Worm (Caenorhabditis elegans): ENCODE results near the gene sre-35.

The sre-35 gene

DNA sequence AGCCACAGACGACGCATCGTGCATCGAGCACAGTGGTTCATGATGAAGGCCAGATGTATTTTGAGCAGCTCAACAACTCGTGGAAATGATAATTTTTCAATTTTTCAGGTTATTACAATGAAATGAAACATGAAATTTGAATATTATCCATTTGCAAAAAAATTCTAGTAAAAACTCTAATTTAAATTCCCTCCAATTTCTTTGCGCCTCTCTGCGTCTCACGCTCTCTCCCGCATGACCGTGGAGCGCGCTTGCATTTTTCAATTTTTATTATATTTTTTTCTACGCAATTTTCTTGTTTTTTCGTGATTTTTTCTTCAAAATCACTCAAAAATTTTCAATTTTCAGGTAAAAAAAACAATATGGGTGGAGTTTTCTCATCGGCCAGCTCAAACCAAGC, 6.8 kb upstream of the sre-35 start, which contains the start of gene tag-281 (continued):
- TF ChIP-seq mep-1 (tag; optimal IDR thresholded peaks at IDR 0.05) (peak; percentile 91), dpl-1 (GFP tag; optimal IDR thresholded peaks at IDR 0.05) (peak; percentile 98 to 99 (median 98)), aha-1 (tag; optimal IDR thresholded peaks at IDR 0.05) (peak; percentile 74), fkh-10 (GFP tag; optimal IDR thresholded peaks at IDR 0.05) (peak; percentile 48), nhr-28 (tag; optimal IDR thresholded peaks at IDR 0.05) (no peak), nhr-76 (tag; optimal IDR thresholded peaks at IDR 0.05) (no peak), unc-130 (tag; optimal IDR thresholded peaks at IDR 0.05) (peak; percentile 70), nhr-19 (GFP tag; conservative IDR thresholded peaks at IDR 0.05) (peak; percentile 89), tlp-1 (tag; optimal IDR thresholded peaks at IDR 0.05) (no peak), ceh-63 (GFP tag; optimal IDR thresholded peaks at IDR 0.05) (no peak), pag-3 (tag; optimal IDR thresholded peaks at IDR 0.05; ENCODE audit: borderline replicate concordance, insufficient read depth) (peak; percentile 3), ama-1 (optimal IDR thresholded peaks at IDR 0.05) (no peak), grh-1 (GFP tag; IDR thresholded peaks at IDR 0.05) (peak; percentile 86), fkh-8 (tag; optimal IDR thresholded peaks at IDR 0.05) (peak; percentile 87), sptf-1 (tag; optimal IDR thresholded peaks at IDR 0.05) (no peak), elt-3 (tag; optimal IDR thresholded peaks at IDR 0.05) (peak in 2 of 6 experiments; percentile 74 to 86), C04F5.9 (tag; optimal IDR thresholded peaks at IDR 0.05) (peak; percentile 67), alr-1 (tag; optimal IDR thresholded peaks at IDR 0.05; ENCODE audit: borderline replicate concordance) (no peak), sox-4 (tag; optimal IDR thresholded peaks at IDR 0.05) (peak; percentile 45), dsc-1 (tag; optimal IDR thresholded peaks at IDR 0.05) (peak; percentile 84), C34B4.2 (tag; optimal IDR thresholded peaks at IDR 0.05) (no peak), hlh-17 (GFP tag; optimal IDR thresholded peaks at IDR 0.05; ENCODE audit: borderline replicate concordance) (no peak), unc-98 (GFP tag; IDR thresholded peaks at IDR 0.05) (peak; percentile 36; the same call in 1 of the 2 replicates), ceh-82 (tag; optimal IDR thresholded peaks at IDR 0.05) (peak; percentile 80 to 93 (median 89)), nhr-47 (tag; optimal IDR thresholded peaks at IDR 0.05) (peak; percentile 93), lin-15B (tag; optimal IDR thresholded peaks at IDR 0.05) (peak; percentile 88), nhr-11 (tag; optimal IDR thresholded peaks at IDR 0.05) (peak; percentile 71), nhr-20 (tag; optimal IDR thresholded peaks at IDR 0.05) (peak; percentile 89), isw-1 (GFP tag; IDR thresholded peaks at IDR 0.05) (peak; percentile 87), hpl-2 (GFP tag; optimal IDR thresholded peaks at IDR 0.05) (no peak), egl-13 (tag; optimal IDR thresholded peaks at IDR 0.05) (peak; percentile 72), C16A3.4 (tag; optimal IDR thresholded peaks at IDR 0.05) (peak; percentile 69), ztf-11 (tag; optimal IDR thresholded peaks at IDR 0.05) (peak in 1 of 2 experiments; percentile 28), rnt-1 (tag; optimal IDR thresholded peaks at IDR 0.05) (peak; percentile 91), lin-35 (GFP tag; optimal IDR thresholded peaks at IDR 0.05) (peak; percentile 99), skn-1 (tag; optimal IDR thresholded peaks at IDR 0.05) (peak; percentile 84), efl-3 (GFP tag; optimal IDR thresholded peaks at IDR 0.05) (no peak), irx-1 (tag; optimal IDR thresholded peaks at IDR 0.05) (peak; percentile 75), blmp-1 (tag; optimal IDR thresholded peaks at IDR 0.05) (peak; percentile 65), vab-15 (tag; optimal IDR thresholded peaks at IDR 0.05) (peak; percentile 53), snu-23 (GFP tag; optimal IDR thresholded peaks at IDR 0.05) (peak; percentile 91), nhr-85 (tag) (peak; percentile 93), lin-13 (GFP tag; optimal IDR thresholded peaks at IDR 0.05) (peak; percentile 86), nhr-84 (tag; optimal IDR thresholded peaks at IDR 0.05) (no peak), ceh-8 (GFP tag; optimal IDR thresholded peaks at IDR 0.05) (peak; percentile 62), lir-3 (tag; optimal IDR thresholded peaks at IDR 0.05; ENCODE audit: poor library complexity) (peak; percentile 57), elt-2 (tag; optimal IDR thresholded peaks at IDR 0.05) (peak; percentile 48), swsn-7 (tag; optimal IDR thresholded peaks at IDR 0.05) (peak; percentile 87), nhr-237 (tag; optimal IDR thresholded peaks at IDR 0.05) (no peak), lin-14 (GFP tag; optimal IDR thresholded peaks at IDR 0.05) (peak; percentile 89), ces-1 (GFP tag; optimal IDR thresholded peaks at IDR 0.05) (no peak), Y116A8C.19 (tag; optimal IDR thresholded peaks at IDR 0.05; ENCODE audit: borderline replicate concordance) (no peak)

All from whole organism, L1 larva.